Worm (Caenorhabditis elegans): Measurements from ENCODE around the gene F42F12.14.

The F42F12.14 gene

ce11 chrX:12362951-12363486, 14.6 kb downstream of the F42F12.14 start:
- TF ChIP-seq ceh-36 (tag; optimal IDR thresholded peaks at IDR 0.05) (no peak), F13C5.2 (tag; optimal IDR thresholded peaks at IDR 0.05) (peak; percentile 49)

ce11 chrX:12364804-12365203, 16.4 kb downstream of the F42F12.14 start, which contains the start of gene F19H6.5:
Gene F19H6.5, minus strand, starts transcription at chrX:12364904.
- TF ChIP-seq pes-1 (GFP tag; IDR thresholded peaks at IDR 0.05), result no peak
- TF ChIP-seq ama-1 (optimal IDR thresholded peaks at IDR 0.05), result no peak
- TF ChIP-seq B0310.2 (tag; optimal IDR thresholded peaks at IDR 0.05), result no peak
- TF ChIP-seq sea-1 (GFP tag; conservative IDR thresholded peaks at IDR 0.05), result no peak
- TF ChIP-seq ceh-36 (tag; optimal IDR thresholded peaks at IDR 0.05), result no peak
- TF ChIP-seq flt-1 (GFP tag; IDR thresholded peaks at IDR 0.05), result no peak
- TF ChIP-seq ceh-13 (GFP tag; optimal IDR thresholded peaks at IDR 0.05), result no peak

ce11 chrX:12365388-12365787, 17.0 kb downstream of the F42F12.14 start, which contains the start of gene F19H6.4:
Gene F19H6.4, plus strand, starts transcription at chrX:12365688.
- TF ChIP-seq scrt-1 (GFP tag; IDR thresholded peaks at IDR 0.05) (no peak), F13C5.2 (tag; optimal IDR thresholded peaks at IDR 0.05) (no peak), ets-7 (tag; optimal IDR thresholded peaks at IDR 0.05) (no peak), tbx-37 (GFP tag; conservative IDR thresholded peaks at IDR 0.05) (no peak), hmg-4 (GFP tag; optimal IDR thresholded peaks at IDR 0.05) (no peak), hmbx-1 (tag; optimal IDR thresholded peaks at IDR 0.05) (no peak), ceh-13 (GFP tag; optimal IDR thresholded peaks at IDR 0.05) (no peak), sea-1 (GFP tag; conservative IDR thresholded peaks at IDR 0.05) (no peak), B0310.2 (tag; optimal IDR thresholded peaks at IDR 0.05) (no peak), tra-4 (tag; optimal IDR thresholded peaks at IDR 0.05) (no peak), ceh-36 (tag; optimal IDR thresholded peaks at IDR 0.05) (no peak), hnd-1 (tag; optimal IDR thresholded peaks at IDR 0.05) (no peak), pes-1 (GFP tag; IDR thresholded peaks at IDR 0.05) (no peak)

- peak; percentile 66 for TF ChIP-seq hmg-4 (GFP tag; optimal IDR thresholded peaks at IDR 0.05)
- TF ChIP-seq tbx-11 (GFP tag; IDR thresholded peaks at IDR 0.05), result peak; percentile 82
- no peak for TF ChIP-seq tra-4 (tag; optimal IDR thresholded peaks at IDR 0.05)
- TF ChIP-seq hnd-1 (tag; optimal IDR thresholded peaks at IDR 0.05), result peak; percentile 47
- peak; percentile 84 for TF ChIP-seq flt-1 (GFP tag; IDR thresholded peaks at IDR 0.05)
- TF ChIP-seq aly-1 (tag; optimal IDR thresholded peaks at IDR 0.05), result peak; percentile 59
- TF ChIP-seq ceh-13 (GFP tag; optimal IDR thresholded peaks at IDR 0.05), result peak; percentile 55
- TF ChIP-seq hmbx-1 (tag; optimal IDR thresholded peaks at IDR 0.05), result peak; percentile 39
- peak; percentile 60; the same call in 1 of the 2 replicates for TF ChIP-seq tbx-37 (GFP tag; conservative IDR thresholded peaks at IDR 0.05)
- peak; percentile 80 for TF ChIP-seq scrt-1 (GFP tag; IDR thresholded peaks at IDR 0.05)
- peak; percentile 26 for TF ChIP-seq ets-7 (tag; optimal IDR thresholded peaks at IDR 0.05)
- peak; percentile 84 for TF ChIP-seq F13C5.2 (tag; optimal IDR thresholded peaks at IDR 0.05)
- TF ChIP-seq sea-1 (GFP tag; conservative IDR thresholded peaks at IDR 0.05), result peak; percentile 71; the same call in 1 of the 2 replicates
- TF ChIP-seq ceh-36 (tag; optimal IDR thresholded peaks at IDR 0.05), result peak; percentile 60
- TF ChIP-seq B0310.2 (tag; optimal IDR thresholded peaks at IDR 0.05), result peak; percentile 39
- no peak for TF ChIP-seq ama-1 (optimal IDR thresholded peaks at IDR 0.05)
- TF ChIP-seq pes-1 (GFP tag; IDR thresholded peaks at IDR 0.05), result no peak; the same call in none of the 2 replicates
Observed at ce11 chrX:12367498-12367897, 19.1 kb downstream of the F42F12.14 start.

ce11 chrX:12371321-12371720, 22.9 kb downstream of the F42F12.14 start, which contains the start of gene rif-1.2:
Gene rif-1.2, minus strand, starts transcription at chrX:12371421.
- TF ChIP-seq pes-1 (GFP tag; IDR thresholded peaks at IDR 0.05), result no peak
- TF ChIP-seq ets-7 (tag; optimal IDR thresholded peaks at IDR 0.05), result no peak
- no peak for TF ChIP-seq B0310.2 (tag; optimal IDR thresholded peaks at IDR 0.05)
- no peak for TF ChIP-seq ceh-13 (GFP tag; optimal IDR thresholded peaks at IDR 0.05)

ce11 chrX:12375783-12376182, 27.4 kb downstream of the F42F12.14 start:
- TF ChIP-seq F13C5.2 (tag; optimal IDR thresholded peaks at IDR 0.05), result no peak
- no peak for TF ChIP-seq tbx-11 (GFP tag; IDR thresholded peaks at IDR 0.05)
- no peak for TF ChIP-seq ceh-36 (tag; optimal IDR thresholded peaks at IDR 0.05)
- no peak for TF ChIP-seq pes-1 (GFP tag; IDR thresholded peaks at IDR 0.05)
- TF ChIP-seq sea-1 (GFP tag; conservative IDR thresholded peaks at IDR 0.05), result no peak
- no peak for TF ChIP-seq ceh-13 (GFP tag; optimal IDR thresholded peaks at IDR 0.05)
- TF ChIP-seq tra-4 (tag; optimal IDR thresholded peaks at IDR 0.05), result no peak
- no peak for TF ChIP-seq hmbx-1 (tag; optimal IDR thresholded peaks at IDR 0.05)
- no peak for TF ChIP-seq B0310.2 (tag; optimal IDR thresholded peaks at IDR 0.05)

- TF ChIP-seq ceh-36 (tag; optimal IDR thresholded peaks at IDR 0.05) (no peak), hmbx-1 (tag; optimal IDR thresholded peaks at IDR 0.05) (no peak), F13C5.2 (tag; optimal IDR thresholded peaks at IDR 0.05) (no peak), ceh-13 (GFP tag; optimal IDR thresholded peaks at IDR 0.05) (no peak), sea-1 (GFP tag; conservative IDR thresholded peaks at IDR 0.05) (no peak), ama-1 (optimal IDR thresholded peaks at IDR 0.05) (no peak), B0310.2 (tag; optimal IDR thresholded peaks at IDR 0.05) (no peak), tbx-11 (GFP tag; IDR thresholded peaks at IDR 0.05) (no peak)
Observed at ce11 chrX:12378293-12378692, 29.9 kb downstream of the F42F12.14 start, which contains the start of gene glb-13. Gene glb-13, minus strand, starts transcription at chrX:12378393.

ce11 chrX:12391380-12391779, 43.0 kb downstream of the F42F12.14 start, which contains the start of gene nekl-3:
Gene nekl-3, minus strand, starts transcription at chrX:12391480.
- TF ChIP-seq flt-1 (GFP tag; IDR thresholded peaks at IDR 0.05), result no peak
- TF ChIP-seq ceh-13 (GFP tag; optimal IDR thresholded peaks at IDR 0.05), result no peak
- no peak for TF ChIP-seq F13C5.2 (tag; optimal IDR thresholded peaks at IDR 0.05)
- TF ChIP-seq tbx-11 (GFP tag; IDR thresholded peaks at IDR 0.05), result no peak
- TF ChIP-seq tra-4 (tag; optimal IDR thresholded peaks at IDR 0.05), result no peak
- no peak for TF ChIP-seq aly-1 (tag; optimal IDR thresholded peaks at IDR 0.05)
- TF ChIP-seq ets-7 (tag; optimal IDR thresholded peaks at IDR 0.05), result no peak
- TF ChIP-seq tbx-37 (GFP tag; conservative IDR thresholded peaks at IDR 0.05), result no peak
- TF ChIP-seq ama-1 (optimal IDR thresholded peaks at IDR 0.05), result no peak
- TF ChIP-seq pes-1 (GFP tag; IDR thresholded peaks at IDR 0.05), result no peak
- TF ChIP-seq hmbx-1 (tag; optimal IDR thresholded peaks at IDR 0.05), result no peak
- TF ChIP-seq B0310.2 (tag; optimal IDR thresholded peaks at IDR 0.05), result no peak
- TF ChIP-seq hmg-4 (GFP tag; optimal IDR thresholded peaks at IDR 0.05), result no peak
- TF ChIP-seq hnd-1 (tag; optimal IDR thresholded peaks at IDR 0.05), result no peak
- no peak for TF ChIP-seq sea-1 (GFP tag; conservative IDR thresholded peaks at IDR 0.05)
- no peak for TF ChIP-seq ceh-36 (tag; optimal IDR thresholded peaks at IDR 0.05)

Measured in whole organism, early embryonic.